Fruit fly (Drosophila melanogaster) whole organism, embryonic: Measurements from ENCODE around the gene CG11131.

ENCODE experiments used
- Bgb ChIP-seq: fragments of 200-800 bp; sonication (Bioruptor generic); IDR thresholded peaks from 2 replicates; pipeline ENCODE4 v1.3.6; 2022; ENCODE audit warnings: missing biosample characterization, missing genetic modification characterization; ENCODE audit not compliant: partially characterized antibody
- CG10267 ChIP-seq: fragments of 200-800 bp; sonication (Bioruptor generic); optimal IDR thresholded peaks from 2 replicates; lab custom pipeline; 2018; ENCODE audit warnings: missing biosample characterization, mild to moderate bottlenecking, missing genetic modification characterization, moderate library complexity
- CG10543 ChIP-seq: fragments of 200-800 bp; sonication (Bioruptor generic); optimal IDR thresholded peaks from 3 replicates; lab custom pipeline; 2017; ENCODE audit warnings: missing biosample characterization, mild to moderate bottlenecking, missing genetic modification characterization, moderate library complexity
- CG12071 ChIP-seq: fragments of 200-800 bp; sonication (Bioruptor generic); optimal IDR thresholded peaks from 3 replicates; lab custom pipeline; 2018; ENCODE audit warnings: missing biosample characterization, mild to moderate bottlenecking, missing genetic modification characterization
- CG12659 ChIP-seq: fragments of 200-800 bp; sonication (Bioruptor generic); optimal IDR thresholded peaks from 3 replicates; lab custom pipeline; 2017; ENCODE audit warnings: mild to moderate bottlenecking, missing biosample characterization, missing genetic modification reagents, missing genetic modification characterization
- CG13624 ChIP-seq: fragments of 200-800 bp; sonication (Bioruptor generic); optimal IDR thresholded peaks from 2 replicates; lab custom pipeline; 2016; ENCODE audit warnings: missing biosample characterization, missing genetic modification characterization
- CG14441 ChIP-seq: fragments of 200-800 bp; sonication (Bioruptor generic); IDR thresholded peaks from 2 replicates; pipeline ENCODE4 v1.3.6; 2022; ENCODE audit warnings: missing biosample characterization, missing genetic modification characterization
- CG1529 ChIP-seq: fragments of 200-800 bp; sonication (Bioruptor generic); optimal IDR thresholded peaks from 3 replicates; lab custom pipeline; 2018; ENCODE audit warnings: missing biosample characterization, missing genetic modification characterization
- CG16779 ChIP-seq: fragments of 200-800 bp; sonication (Bioruptor generic); IDR thresholded peaks from 2 replicates; pipeline ENCODE4 v1.3.6; 2022; ENCODE audit warnings: missing biosample characterization, missing genetic modification characterization
- CG17802 ChIP-seq: fragments of 200-800 bp; sonication (Bioruptor generic); optimal IDR thresholded peaks from 2 replicates; lab custom pipeline; 2018; ENCODE audit warnings: missing biosample characterization, mild to moderate bottlenecking, missing genetic modification characterization, moderate library complexity
- CG18764 ChIP-seq: fragments of 200-800 bp; sonication (Bioruptor generic); optimal IDR thresholded peaks from 3 replicates; lab custom pipeline; 2016; ENCODE audit warnings: missing biosample characterization, missing genetic modification characterization
- CG31365 ChIP-seq: fragments of 200-800 bp; sonication (Bioruptor generic); optimal IDR thresholded peaks from 2 replicates; lab custom pipeline; 2018; ENCODE audit warnings: missing biosample characterization, mild to moderate bottlenecking, missing genetic modification characterization
- CG33557 ChIP-seq: fragments of 200-800 bp; sonication (Bioruptor generic); optimal IDR thresholded peaks from 2 replicates; lab custom pipeline; 2019; ENCODE audit warnings: missing biosample characterization, mild to moderate bottlenecking, missing genetic modification characterization, moderate library complexity
- CG34224 ChIP-seq: fragments of 200-800 bp; sonication (Bioruptor generic); IDR thresholded peaks from 3 replicates; pipeline ENCODE4 v1.3.6; 2022; ENCODE audit warnings: missing biosample characterization, missing genetic modification characterization; ENCODE audit not compliant: partially characterized antibody
- CG34422 ChIP-seq: fragments of 200-800 bp; sonication (Bioruptor generic); IDR thresholded peaks from 3 replicates; pipeline ENCODE4 v1.3.6; 2022; ENCODE audit warnings: missing biosample characterization, missing genetic modification characterization
- CG7786 ChIP-seq: fragments of 200-800 bp; sonication (Bioruptor generic); optimal IDR thresholded peaks from 2 replicates; lab custom pipeline; 2016; ENCODE audit warnings: missing biosample characterization, missing genetic modification characterization
- CG9215 ChIP-seq: fragments of 200-800 bp; sonication (Bioruptor generic); IDR thresholded peaks from 2 replicates; pipeline ENCODE4 v1.3.6; 2022; ENCODE audit warnings: missing biosample characterization, missing genetic modification characterization
- CkIIα-i1 ChIP-seq: fragments of 200-800 bp; sonication (Bioruptor generic); IDR thresholded peaks from 2 replicates; pipeline ENCODE4 v1.3.6; 2022; ENCODE audit warnings: missing biosample characterization, missing genetic modification characterization
- CoRest ChIP-seq: fragments of 200-800 bp; sonication (Bioruptor generic); optimal IDR thresholded peaks from 3 replicates; lab custom pipeline; 2018; ENCODE audit warnings: missing biosample characterization, mild to moderate bottlenecking, missing genetic modification characterization, moderate library complexity
- Dip2 ChIP-seq: fragments of 200-800 bp; sonication (Bioruptor generic); IDR thresholded peaks from 2 replicates; pipeline ENCODE4 v1.3.6; 2022; ENCODE audit warnings: missing biosample characterization, missing genetic modification characterization
- H15 ChIP-seq: fragments of 200-800 bp; sonication (Bioruptor generic); IDR thresholded peaks from 3 replicates; pipeline ENCODE4 v1.3.6; 2022; ENCODE audit warnings: missing biosample characterization, missing genetic modification characterization
- NK7.1 ChIP-seq: fragments of 200-800 bp; sonication (Bioruptor generic); optimal IDR thresholded peaks from 3 replicates; lab custom pipeline; 2016; ENCODE audit warnings: missing biosample characterization, missing genetic modification characterization
- Nf-YC ChIP-seq: fragments of 200-800 bp; optimal IDR thresholded peaks from 3 replicates; lab custom pipeline; 2019; ENCODE audit warnings: missing biosample characterization, mild to moderate bottlenecking, missing genetic modification characterization, moderate library complexity
- Sin3A ChIP-seq: fragments of >200 bp; optimal IDR thresholded peaks from 2 replicates; lab custom pipeline; 2018
- TFAM ChIP-seq: fragments of 200-800 bp; sonication (Bioruptor generic); optimal IDR thresholded peaks from 2 replicates; lab custom pipeline; 2017; ENCODE audit warnings: missing biosample characterization, missing genetic modification characterization, inconsistent platforms
- Vsx1 ChIP-seq: fragments of 200-800 bp; sonication (Bioruptor generic); optimal IDR thresholded peaks from 2 replicates; lab custom pipeline; 2017; ENCODE audit warnings: missing biosample characterization, mild to moderate bottlenecking, missing genetic modification characterization, missing genetic modification reagents
- bigmax ChIP-seq: fragments of 200-800 bp; sonication (Bioruptor generic); optimal IDR thresholded peaks from 2 replicates; lab custom pipeline; 2018; ENCODE audit warnings: missing biosample characterization, mild to moderate bottlenecking, missing genetic modification characterization
- cato ChIP-seq: fragments of 200-800 bp; sonication (Bioruptor generic); optimal IDR thresholded peaks from 2 replicates; lab custom pipeline; 2016; ENCODE audit warnings: missing biosample characterization, missing genetic modification characterization, borderline replicate concordance
- caup ChIP-seq: fragments of 200-800 bp; sonication (Bioruptor generic); optimal IDR thresholded peaks from 3 replicates; lab custom pipeline; 2017; ENCODE audit warnings: missing biosample characterization, mild to moderate bottlenecking, missing genetic modification characterization, moderate library complexity; ENCODE audit not compliant: severe bottlenecking
- cwo ChIP-seq: fragments of 200-800 bp; sonication (Bioruptor generic); optimal IDR thresholded peaks from 3 replicates; lab custom pipeline; 2017; ENCODE audit warnings: missing biosample characterization, missing genetic modification characterization, mild to moderate bottlenecking, moderate library complexity, missing genetic modification reagents
- fd64A ChIP-seq: fragments of 200-800 bp; sonication (Bioruptor generic); optimal IDR thresholded peaks from 3 replicates; lab custom pipeline; 2018; ENCODE audit warnings: missing biosample characterization, mild to moderate bottlenecking, missing genetic modification characterization
- fu2 ChIP-seq: fragments of 200-800 bp; sonication (Bioruptor generic); optimal IDR thresholded peaks from 2 replicates; lab custom pipeline; 2016; ENCODE audit warnings: missing biosample characterization, missing genetic modification characterization
- her ChIP-seq: fragments of 200-800 bp; sonication (Bioruptor generic); optimal IDR thresholded peaks from 2 replicates; lab custom pipeline; 2016; ENCODE audit warnings: missing biosample characterization, missing genetic modification characterization
- lmd ChIP-seq: fragments of 200-800 bp; sonication (Bioruptor generic); IDR thresholded peaks from 2 replicates; pipeline ENCODE4 v1.3.6; 2022; ENCODE audit warnings: missing biosample characterization, missing genetic modification characterization
- maf-S ChIP-seq: fragments of 200-800 bp; sonication (Bioruptor generic); optimal IDR thresholded peaks from 2 replicates; lab custom pipeline; 2016; ENCODE audit warnings: missing biosample characterization, missing genetic modification characterization
- mam ChIP-seq: fragments of 200-800 bp; sonication (Bioruptor generic); optimal IDR thresholded peaks from 3 replicates; lab custom pipeline; 2016; ENCODE audit warnings: missing biosample characterization, missing genetic modification characterization
- prd ChIP-seq, 3 experiments: fragments of >200 bp in 2 of 3; fragments of 200-800 bp in 1 of 3; sonication (Bioruptor generic) in 1 of 3; optimal IDR thresholded peaks in 2 of 3; IDR thresholded peaks in 1 of 3; 2 replicates in 2 of 3; 3 replicates in 1 of 3; pipeline versions ENCODE4 v1.3.6 to Lab custom; 2017 to 2022; ENCODE audit warnings: missing biosample characterization in 1 of 3, missing genetic modification characterization in 1 of 3
- pros ChIP-seq: fragments of 200-800 bp; sonication (Bioruptor generic); optimal IDR thresholded peaks from 3 replicates; lab custom pipeline; 2019; ENCODE audit warnings: missing biosample characterization, mild to moderate bottlenecking, missing genetic modification characterization, moderate library complexity
- pzg ChIP-seq: fragments of 200-800 bp; sonication (Bioruptor generic); optimal IDR thresholded peaks from 3 replicates; lab custom pipeline; 2018; ENCODE audit warnings: missing biosample characterization, mild to moderate bottlenecking, missing genetic modification characterization, moderate library complexity
- rib ChIP-seq: fragments of 200-800 bp; sonication (Bioruptor generic); IDR thresholded peaks from 2 replicates; pipeline ENCODE4 v1.3.6; 2022; ENCODE audit warnings: missing biosample characterization, missing genetic modification characterization
- salm ChIP-seq: fragments of 200-800 bp; sonication (Bioruptor generic); optimal IDR thresholded peaks from 2 replicates; lab custom pipeline; 2018; ENCODE audit warnings: missing biosample characterization, mild to moderate bottlenecking, missing genetic modification characterization
- sc ChIP-seq, 3 experiments: fragments of >200 bp in 2 of 3; fragments of 200-800 bp in 1 of 3; sonication (Bioruptor generic) in 1 of 3; optimal IDR thresholded peaks; 2 replicates in 2 of 3; 3 replicates in 1 of 3; lab custom pipeline; 2017; ENCODE audit warnings: mild to moderate bottlenecking in 1 of 3, missing biosample characterization in 1 of 3, missing genetic modification characterization in 1 of 3, missing genetic modification reagents in 1 of 3
- sd ChIP-seq: fragments of 200-800 bp; sonication (Bioruptor generic); optimal IDR thresholded peaks from 3 replicates; lab custom pipeline; 2018; ENCODE audit warnings: missing biosample characterization, mild to moderate bottlenecking, missing genetic modification characterization, moderate library complexity
- seq ChIP-seq: fragments of 200-800 bp; sonication (Bioruptor generic); IDR thresholded peaks from 2 replicates; pipeline ENCODE4 v1.3.6; 2022; ENCODE audit warnings: missing biosample characterization, missing genetic modification characterization
- tio ChIP-seq: fragments of 200-800 bp; sonication (Bioruptor generic); optimal IDR thresholded peaks from 2 replicates; lab custom pipeline; 2017; ENCODE audit warnings: missing biosample characterization, missing genetic modification characterization, inconsistent platforms
- toy ChIP-seq: fragments of 200-800 bp; sonication (Bioruptor generic); IDR thresholded peaks from 2 replicates; pipeline ENCODE4 v1.3.6; 2022; ENCODE audit warnings: missing biosample characterization, missing genetic modification characterization
- unc-4 ChIP-seq: fragments of 200-800 bp; sonication (Bioruptor generic); IDR thresholded peaks from 2 replicates; pipeline ENCODE4 v1.3.6; 2022; ENCODE audit warnings: missing biosample characterization, missing genetic modification characterization; ENCODE audit not compliant: partially characterized antibody
- zen2 ChIP-seq: fragments of 200-800 bp; sonication (Bioruptor generic); IDR thresholded peaks from 3 replicates; pipeline ENCODE4 v1.3.6; 2022; ENCODE audit warnings: missing biosample characterization, missing genetic modification characterization; ENCODE audit not compliant: partially characterized antibody

The CG11131 gene

DNA sequence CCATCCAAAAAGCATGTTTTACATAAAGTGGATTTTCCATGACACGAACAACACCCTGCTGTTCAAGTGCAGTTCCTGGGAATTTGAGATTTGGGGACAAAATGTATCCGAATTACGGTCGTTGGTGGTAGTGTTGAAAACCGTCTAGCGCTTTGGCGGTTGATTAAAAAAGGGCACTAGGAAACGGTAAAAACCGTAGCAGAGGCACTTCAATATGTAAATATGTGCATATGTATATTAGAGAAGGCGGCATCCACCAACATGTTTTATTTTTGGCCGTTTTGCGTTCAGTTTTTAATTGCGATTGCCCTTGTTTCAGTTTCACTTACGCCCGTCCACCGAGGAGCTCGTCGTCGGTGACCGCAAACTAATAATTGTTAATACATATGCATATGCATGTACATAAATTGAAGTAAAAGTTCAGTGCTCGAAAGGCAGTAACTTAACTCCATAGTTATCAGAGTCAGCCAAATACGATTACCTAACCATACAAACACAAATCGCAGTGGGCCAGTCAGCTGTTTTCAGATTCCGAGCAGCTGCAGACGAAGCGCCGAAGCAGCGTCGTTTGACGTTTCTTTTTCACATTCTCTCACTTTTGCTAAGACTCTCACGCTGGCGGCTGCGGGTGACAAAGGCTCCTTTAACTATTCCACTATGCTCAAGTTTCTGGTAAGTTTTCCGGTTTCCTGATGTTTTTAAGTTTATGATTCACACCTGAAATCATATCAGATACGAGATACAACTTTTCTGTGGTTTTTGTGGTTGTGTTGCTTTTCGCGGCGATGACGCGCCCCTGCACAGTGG is 34.1 kb upstream of the CG11131 start, which contains the start of gene CG33170 (continued):
- peak; percentile 31 for TF ChIP-seq pros (GFP tag; lab: Kevin White, UChicago)
- no peak for TF ChIP-seq CG9215 (GFP tag; lab: Robert Waterston, UW)
- TF ChIP-seq Nf-YC (tag; lab: Kevin White, UChicago): no peak
- no peak for TF ChIP-seq zen2
- no peak for TF ChIP-seq CG12659 (GFP tag; lab: Kevin White, UChicago)
- TF ChIP-seq rib (GFP tag; lab: Robert Waterston, UW): no peak
- 0 out of 3 replicates have a peak, but pooled peaks have one; percentile 32 for TF ChIP-seq CG34422
- TF ChIP-seq CG34224 (GFP tag; lab: Robert Waterston, UW): no peak
- no peak for TF ChIP-seq Sin3A (lab: Kevin White, UChicago)
- no peak for TF ChIP-seq CG31365 (tag; lab: Kevin White, UChicago)
- no peak for TF ChIP-seq CG1529 (GFP tag; lab: Kevin White, UChicago)
- TF ChIP-seq seq (GFP tag; lab: Robert Waterston, UW): peak; percentile 41; the same call in 1 of the 2 replicates
- TF ChIP-seq CoRest (tag; lab: Kevin White, UChicago): no peak
- TF ChIP-seq tio (GFP tag; lab: Kevin White, UChicago): no peak
- TF ChIP-seq CG18764: no peak
- no peak for TF ChIP-seq CG33557 (GFP tag; lab: Kevin White, UChicago)
- TF ChIP-seq toy (GFP tag; lab: Robert Waterston, UW): no peak
- no peak for TF ChIP-seq caup (GFP tag; lab: Kevin White, UChicago)
- no peak for TF ChIP-seq cwo (GFP tag; lab: Kevin White, UChicago)
- peak; percentile 12 for TF ChIP-seq pzg (GFP tag; lab: Kevin White, UChicago)
- no peak for TF ChIP-seq lmd (GFP tag; lab: Robert Waterston, UW)
- TF ChIP-seq unc-4 (GFP tag; lab: Robert Waterston, UW): 0 out of 2 replicates have a peak, but pooled peaks have one; percentile 10
- TF ChIP-seq prd (optimal IDR thresholded peaks at IDR 0.05; lab: Kevin White, UChicago): no peak
- no peak for TF ChIP-seq prd (GFP tag; IDR thresholded peaks at IDR 0.05; lab: Robert Waterston, UW)
- TF ChIP-seq CG14441: no peak
- no peak for TF ChIP-seq cato (GFP tag; lab: Kevin White, UChicago)
- no peak for TF ChIP-seq CG13624
- no peak for TF ChIP-seq fd64A
- no peak for TF ChIP-seq CkIIα-i1 (GFP tag; lab: Robert Waterston, UW)
- peak; percentile 53 for TF ChIP-seq CG10543 (GFP tag; lab: Kevin White, UChicago)
- TF ChIP-seq mam (GFP tag; lab: Kevin White, UChicago): no peak
- no peak for TF ChIP-seq salm (tag; lab: Kevin White, UChicago)
- no peak for TF ChIP-seq NK7.1 (GFP tag; lab: Kevin White, UChicago)
- no peak for TF ChIP-seq maf-S (GFP tag; lab: Kevin White, UChicago)
- TF ChIP-seq fu2: no peak
- TF ChIP-seq her: no peak
- no peak for TF ChIP-seq CG7786
- peak; percentile 66 for TF ChIP-seq sd
- no peak for TF ChIP-seq TFAM (GFP tag; lab: Kevin White, UChicago)
- TF ChIP-seq Vsx1: no peak
- TF ChIP-seq CG16779 (GFP tag; lab: Robert Waterston, UW): no peak
- no peak for TF ChIP-seq sc (optimal IDR thresholded peaks at IDR 0.05; lab: Kevin White, UChicago)
- TF ChIP-seq sc (GFP tag; optimal IDR thresholded peaks at IDR 0.05; lab: Kevin White, UChicago): peak; percentile 22
- no peak for TF ChIP-seq CG12071 (GFP tag; lab: Kevin White, UChicago)
- TF ChIP-seq CG17802 (tag; lab: Kevin White, UChicago): no peak
- TF ChIP-seq CG10267 (tag; lab: Kevin White, UChicago): peak; percentile 47
- TF ChIP-seq Dip2 (GFP tag; lab: Robert Waterston, UW): no peak
- TF ChIP-seq bigmax (GFP tag; lab: Kevin White, UChicago): peak; percentile 48
- TF ChIP-seq H15 (GFP tag; lab: Robert Waterston, UW): no peak
- TF ChIP-seq Bgb (GFP tag; lab: Robert Waterston, UW): peak; percentile 42; the same call in 1 of the 2 replicates
